Fruit fly (Drosophila melanogaster) whole organism, prepupa: ENCODE measurements around the gene abd-A.
A peak's percentile ranks its signal among the peaks of the same experiment; 100 is the strongest.

Experiments
- CG10631 ChIP-seq: fragments of 200-800 bp; sonication (Bioruptor generic); optimal IDR thresholded peaks from 2 replicates; lab custom pipeline; 2016; ENCODE audit warnings: missing biosample characterization, missing genetic modification characterization
- CG10669 ChIP-seq: fragments of 200-800 bp; sonication (Bioruptor generic); optimal IDR thresholded peaks from 3 replicates; lab custom pipeline; 2018; ENCODE audit warnings: missing biosample characterization, mild to moderate bottlenecking, missing genetic modification characterization, moderate library complexity
- CG11294 ChIP-seq: fragments of 200-800 bp; sonication (Bioruptor generic); IDR thresholded peaks from 2 replicates; pipeline ENCODE4 v1.3.6; 2022; ENCODE audit warnings: missing biosample characterization, missing genetic modification characterization
- CG11762 ChIP-seq: fragments of 200-800 bp; sonication (Bioruptor generic); optimal IDR thresholded peaks from 3 replicates; lab custom pipeline; 2016; ENCODE audit warnings: missing biosample characterization, missing genetic modification characterization; ENCODE audit not compliant: insufficient read depth
- CG11902 ChIP-seq: fragments of 200-800 bp; sonication (Bioruptor generic); optimal IDR thresholded peaks from 3 replicates; lab custom pipeline; 2016; ENCODE audit warnings: missing biosample characterization, missing genetic modification characterization
- CG1621 ChIP-seq: fragments of 200-800 bp; sonication (Bioruptor generic); optimal IDR thresholded peaks from 3 replicates; lab custom pipeline; 2018; ENCODE audit warnings: missing biosample characterization, mild to moderate bottlenecking, missing genetic modification characterization
- CG16779 ChIP-seq: fragments of 200-800 bp; sonication (Bioruptor generic); optimal IDR thresholded peaks from 3 replicates; lab custom pipeline; 2017; ENCODE audit warnings: missing biosample characterization, mild to moderate bottlenecking, missing genetic modification characterization
- CG3032 ChIP-seq: fragments of 200-800 bp; optimal IDR thresholded peaks from 2 replicates; lab custom pipeline; 2019; ENCODE audit warnings: missing biosample characterization, mild to moderate bottlenecking, missing genetic modification characterization, moderate library complexity
- CG31627 ChIP-seq: fragments of 200-800 bp; sonication (Bioruptor generic); optimal IDR thresholded peaks from 3 replicates; lab custom pipeline; 2016; ENCODE audit warnings: missing biosample characterization, missing genetic modification characterization
- CG32006 ChIP-seq: fragments of 200-800 bp; sonication (Bioruptor generic); optimal IDR thresholded peaks from 3 replicates; lab custom pipeline; 2017; ENCODE audit warnings: missing biosample characterization, mild to moderate bottlenecking, missing genetic modification characterization
- CG3919 ChIP-seq: fragments of 200-800 bp; sonication (Bioruptor generic); optimal IDR thresholded peaks from 3 replicates; lab custom pipeline; 2016; ENCODE audit warnings: missing biosample characterization, missing genetic modification characterization
- CG4318 ChIP-seq: fragments of 200-800 bp; sonication (Bioruptor generic); optimal IDR thresholded peaks from 3 replicates; lab custom pipeline; 2017; ENCODE audit warnings: missing biosample characterization, mild to moderate bottlenecking, missing genetic modification characterization
- CG6792 ChIP-seq: fragments of 200-800 bp; sonication (Bioruptor generic); optimal IDR thresholded peaks from 3 replicates; lab custom pipeline; 2016; ENCODE audit warnings: missing biosample characterization, missing genetic modification characterization
- CG6854 ChIP-seq: fragments of 200-800 bp; sonication (Bioruptor generic); optimal IDR thresholded peaks from 2 replicates; lab custom pipeline; 2017; ENCODE audit warnings: missing biosample characterization, mild to moderate bottlenecking, missing genetic modification characterization
- CG8119 ChIP-seq: fragments of 200-800 bp; sonication (Bioruptor generic); IDR thresholded peaks from 3 replicates; pipeline ENCODE4 v1.3.6; 2022; ENCODE audit warnings: missing biosample characterization, missing genetic modification characterization
- CG9139 ChIP-seq: fragments of 200-800 bp; sonication (Bioruptor generic); optimal IDR thresholded peaks from 3 replicates; lab custom pipeline; 2017; ENCODE audit warnings: missing biosample characterization, mild to moderate bottlenecking, missing genetic modification characterization
- Eip75B ChIP-seq: fragments of 200-800 bp; sonication (Bioruptor generic); optimal IDR thresholded peaks from 3 replicates; lab custom pipeline; 2016; ENCODE audit warnings: missing biosample characterization, missing genetic modification characterization
- Eip93F ChIP-seq: fragments of 200-800 bp; sonication (Bioruptor generic); optimal IDR thresholded peaks from 2 replicates; lab custom pipeline; 2016; ENCODE audit warnings: missing biosample characterization, mild to moderate bottlenecking, missing genetic modification characterization
- Ets96B ChIP-seq: fragments of 200-800 bp; optimal IDR thresholded peaks from 2 replicates; lab custom pipeline; 2019; ENCODE audit warnings: missing biosample characterization, mild to moderate bottlenecking, missing genetic modification characterization, moderate library complexity
- Gug ChIP-seq: fragments of 200-800 bp; sonication (Bioruptor generic); IDR thresholded peaks from 2 replicates; pipeline ENCODE4 v1.3.6; 2022; ENCODE audit warnings: missing biosample characterization, missing genetic modification characterization
- Hr39 ChIP-seq: fragments of 200-800 bp; sonication (Bioruptor generic); optimal IDR thresholded peaks from 2 replicates; lab custom pipeline; 2016; ENCODE audit warnings: missing biosample characterization, missing genetic modification characterization
- Hr4 ChIP-seq: fragments of 200-800 bp; sonication (Bioruptor generic); optimal IDR thresholded peaks from 3 replicates; lab custom pipeline; 2016; ENCODE audit warnings: missing biosample characterization, missing genetic modification characterization
- Lpt ChIP-seq: fragments of 200-800 bp; sonication (Bioruptor generic); optimal IDR thresholded peaks from 3 replicates; lab custom pipeline; 2016; ENCODE audit warnings: missing biosample characterization, missing genetic modification characterization
- Met ChIP-seq: fragments of 200-800 bp; sonication (Bioruptor generic); optimal IDR thresholded peaks from 3 replicates; lab custom pipeline; 2016; ENCODE audit warnings: missing biosample characterization, missing genetic modification characterization
- OdsH ChIP-seq: fragments of 200-800 bp; sonication (Bioruptor generic); optimal IDR thresholded peaks from 3 replicates; lab custom pipeline; 2016; ENCODE audit warnings: missing biosample characterization, missing genetic modification characterization
- Smox ChIP-seq: fragments of 200-800 bp; sonication (Bioruptor generic); optimal IDR thresholded peaks from 3 replicates; lab custom pipeline; 2016; ENCODE audit warnings: missing biosample characterization, missing genetic modification characterization
- Sox102F ChIP-seq: fragments of 200-800 bp; sonication (Bioruptor generic); optimal IDR thresholded peaks from 2 replicates; lab custom pipeline; 2016; ENCODE audit warnings: missing biosample characterization, mild to moderate bottlenecking, missing genetic modification characterization
- achi ChIP-seq: fragments of 200-800 bp; sonication (Bioruptor generic); optimal IDR thresholded peaks from 3 replicates; lab custom pipeline; 2016; ENCODE audit warnings: missing biosample characterization, missing genetic modification characterization
- acj6 ChIP-seq: fragments of 200-800 bp; sonication (Bioruptor generic); optimal IDR thresholded peaks from 3 replicates; lab custom pipeline; 2016; ENCODE audit warnings: missing biosample characterization, missing genetic modification characterization
- cyc ChIP-seq: fragments of 200-800 bp; sonication (Bioruptor generic); optimal IDR thresholded peaks from 3 replicates; lab custom pipeline; 2016; ENCODE audit warnings: missing biosample characterization, missing genetic modification characterization
- dac ChIP-seq: fragments of 200-800 bp; sonication (Bioruptor generic); optimal IDR thresholded peaks from 2 replicates; lab custom pipeline; 2017; ENCODE audit warnings: missing biosample characterization, mild to moderate bottlenecking, missing genetic modification characterization
- eg ChIP-seq: fragments of 200-800 bp; sonication (Bioruptor generic); IDR thresholded peaks from 3 replicates; pipeline ENCODE4 v1.3.6; 2022; ENCODE audit warnings: missing biosample characterization, missing genetic modification characterization
- esn ChIP-seq: fragments of 200-800 bp; sonication (Bioruptor generic); optimal IDR thresholded peaks from 2 replicates; lab custom pipeline; 2016; ENCODE audit warnings: missing biosample characterization, mild to moderate bottlenecking, missing genetic modification characterization, moderate library complexity
- fd59A ChIP-seq: fragments of 200-800 bp; sonication (Bioruptor generic); optimal IDR thresholded peaks from 2 replicates; lab custom pipeline; 2017; ENCODE audit warnings: missing biosample characterization, mild to moderate bottlenecking, missing genetic modification characterization, missing genetic modification reagents
- fd85E ChIP-seq: fragments of 200-800 bp; sonication (Bioruptor generic); optimal IDR thresholded peaks from 3 replicates; lab custom pipeline; 2016; ENCODE audit warnings: missing biosample characterization, missing genetic modification characterization
- lz ChIP-seq: fragments of 200-800 bp; sonication (Bioruptor generic); optimal IDR thresholded peaks from 3 replicates; lab custom pipeline; 2016; ENCODE audit warnings: missing biosample characterization, missing genetic modification characterization
- net ChIP-seq: fragments of 200-800 bp; sonication (Bioruptor generic); optimal IDR thresholded peaks from 3 replicates; lab custom pipeline; 2016; ENCODE audit warnings: missing biosample characterization, missing genetic modification characterization
- pdm3 ChIP-seq: fragments of 200-800 bp; sonication (Bioruptor generic); optimal IDR thresholded peaks from 3 replicates; lab custom pipeline; 2016; ENCODE audit warnings: missing biosample characterization, missing genetic modification characterization
- spab ChIP-seq: fragments of 200-800 bp; sonication (Bioruptor generic); optimal IDR thresholded peaks from 2 replicates; lab custom pipeline; 2017; ENCODE audit warnings: missing biosample characterization, mild to moderate bottlenecking, missing genetic modification characterization, missing genetic modification reagents
- ss ChIP-seq, 2 experiments: fragments of 200-800 bp; sonication (Bioruptor generic); optimal IDR thresholded peaks; 2 replicates in 1 of 2; 3 replicates in 1 of 2; lab custom pipeline; 2017 to 2018; ENCODE audit warnings: mild to moderate bottlenecking in 2 of 2, missing biosample characterization in 2 of 2, missing genetic modification characterization in 2 of 2, moderate library complexity in 1 of 2
- topi ChIP-seq: fragments of 200-800 bp; sonication (Bioruptor generic); optimal IDR thresholded peaks from 3 replicates; lab custom pipeline; 2016; ENCODE audit warnings: missing biosample characterization, missing genetic modification characterization
- vri ChIP-seq: fragments of 200-800 bp; sonication (Bioruptor generic); optimal IDR thresholded peaks from 3 replicates; lab custom pipeline; 2016; ENCODE audit warnings: missing biosample characterization, mild to moderate bottlenecking, missing genetic modification characterization

abd-A gene

dm6 chr3R:16869257-16869656 lies 39.4 kb upstream of the abd-A start (continued):
- peak; percentile 26 for TF ChIP-seq acj6 (GFP tag; lab: Kevin White, UChicago)
- TF ChIP-seq topi (GFP tag; lab: Kevin White, UChicago): peak; percentile 20
- TF ChIP-seq CG11294 (GFP tag; lab: Robert Waterston, UW): no peak
- peak; percentile 8 for TF ChIP-seq CG32006 (GFP tag; lab: Kevin White, UChicago)
- no peak for TF ChIP-seq CG9139 (GFP tag; lab: Kevin White, UChicago)
- TF ChIP-seq net (GFP tag; lab: Kevin White, UChicago): peak; percentile 39
- peak; percentile 22 for TF ChIP-seq vri (GFP tag; lab: Kevin White, UChicago)
- no peak for TF ChIP-seq CG1621 (tag; lab: Kevin White, UChicago)
- TF ChIP-seq Smox (GFP tag; lab: Kevin White, UChicago): peak; percentile 18
- TF ChIP-seq Eip93F: no peak
- peak; percentile 16 for TF ChIP-seq CG3032
- TF ChIP-seq Eip75B (GFP tag; lab: Kevin White, UChicago): peak; percentile 21
- TF ChIP-seq CG8119 (GFP tag; lab: Robert Waterston, UW): no peak
- peak; percentile 27 for TF ChIP-seq Ets96B
- no peak for TF ChIP-seq CG11902 (GFP tag; lab: Kevin White, UChicago)
- no peak for TF ChIP-seq CG4318 (GFP tag; lab: Kevin White, UChicago)
- no peak for TF ChIP-seq spab (GFP tag; lab: Kevin White, UChicago)
- no peak for TF ChIP-seq CG6854 (GFP tag; lab: Kevin White, UChicago)
- no peak for TF ChIP-seq fd59A (GFP tag; lab: Kevin White, UChicago)
- no peak for TF ChIP-seq CG10631
- peak; percentile 14; the same call in 1 of the 2 replicates for TF ChIP-seq Gug (GFP tag; lab: Robert Waterston, UW)
- peak; percentile 13 for TF ChIP-seq Hr4 (GFP tag; lab: Kevin White, UChicago)
- peak; percentile 12 for TF ChIP-seq CG6792 (GFP tag; lab: Kevin White, UChicago)
- peak; percentile 44 for TF ChIP-seq CG3919 (GFP tag; lab: Kevin White, UChicago)
- TF ChIP-seq Sox102F (GFP tag; lab: Kevin White, UChicago): no peak
- no peak for TF ChIP-seq CG10669
- peak; percentile 56 for TF ChIP-seq Hr39 (GFP tag; lab: Kevin White, UChicago)
- peak; percentile 21 for TF ChIP-seq dac (GFP tag; lab: Kevin White, UChicago)
- TF ChIP-seq CG31627 (GFP tag; lab: Kevin White, UChicago): peak; percentile 52
- peak; percentile 44 for TF ChIP-seq esn (GFP tag; lab: Kevin White, UChicago)
- TF ChIP-seq Lpt: no peak
- no peak for TF ChIP-seq ss (GFP tag; optimal IDR thresholded peaks at IDR 0.05; lab: Kevin White, UChicago)
- no peak for TF ChIP-seq Met
- TF ChIP-seq fd85E (GFP tag; lab: Kevin White, UChicago): no peak
- TF ChIP-seq eg (GFP tag; lab: Robert Waterston, UW): no peak

dm6 chr3R:16864983-16865382 lies 35.1 kb upstream of the abd-A start:
- TF ChIP-seq pdm3 (GFP tag; lab: Kevin White, UChicago): no peak
- TF ChIP-seq topi (GFP tag; lab: Kevin White, UChicago): no peak
- TF ChIP-seq fd59A (GFP tag; lab: Kevin White, UChicago): no peak
- TF ChIP-seq CG11762 (GFP tag; lab: Kevin White, UChicago): no peak
- TF ChIP-seq Smox (GFP tag; lab: Kevin White, UChicago): no peak
- no peak for TF ChIP-seq Hr39 (GFP tag; lab: Kevin White, UChicago)
- no peak for TF ChIP-seq OdsH (GFP tag; lab: Kevin White, UChicago)
- no peak for TF ChIP-seq eg (GFP tag; lab: Robert Waterston, UW)
- no peak for TF ChIP-seq CG16779
- TF ChIP-seq CG10631: no peak
- no peak for TF ChIP-seq cyc
- TF ChIP-seq achi: no peak
- no peak for TF ChIP-seq lz
- no peak for TF ChIP-seq CG11294 (GFP tag; lab: Robert Waterston, UW)
